Fruit fly (Drosophila melanogaster) whole organism, wandering third instar larva: ENCODE results near the gene pie.

ENCODE experiments used
- Dif ChIP-seq: fragments of 200-275, 200-300 bp; sonication (Bioruptor generic); optimal IDR thresholded peaks from 2 replicates; lab custom pipeline; 2018; ENCODE audit warnings: missing biosample characterization, missing genetic modification characterization; ENCODE audit not compliant: partially characterized antibody
- dl ChIP-seq, 2 experiments: fragments of 175-275, 200-275 bp in 1 of 2; fragments of 200-275 bp in 1 of 2; sonication (Bioruptor generic); optimal IDR thresholded peaks; lab custom pipeline; 2018; ENCODE audit warnings: mild to moderate bottlenecking in 2 of 2, missing biosample characterization in 2 of 2, missing genetic modification characterization in 2 of 2, moderate library complexity in 2 of 2; ENCODE audit not compliant: partially characterized antibody in 2 of 2, insufficient read depth in 1 of 2
- pan ChIP-seq: fragments of >200 bp; optimal IDR thresholded peaks from 2 replicates; lab custom pipeline; 2017

DNA sequence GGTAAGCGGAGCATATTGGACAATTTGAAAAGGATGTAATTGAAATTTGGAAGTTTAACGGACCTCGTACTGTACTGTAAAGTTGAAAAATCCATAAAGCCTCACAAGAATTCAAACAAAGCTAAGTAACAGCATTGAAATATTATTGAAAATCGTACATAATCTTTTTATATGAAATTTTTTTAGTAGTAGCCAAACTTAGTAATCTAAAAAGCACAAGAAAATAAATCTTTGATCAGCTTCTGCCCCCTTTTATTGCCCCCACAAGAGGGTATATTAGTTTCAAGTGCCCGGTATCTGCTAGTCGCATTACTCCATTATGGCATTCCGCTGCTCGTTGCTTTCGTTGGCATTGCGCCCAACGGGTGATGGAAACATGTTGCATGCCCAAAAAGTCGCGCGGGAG, 44.3 kb upstream of the pie start:
- TF ChIP-seq Dif (GFP tag; lab: Kevin White, UChicago) (no peak), dl (GFP tag; optimal IDR thresholded peaks at IDR 0.05; lab: Kevin White, UChicago; ENCODE audit: insufficient read depth in 1 of 2, partially characterized antibody in 2 of 2) (no peak), pan (lab: Kevin White, UChicago) (no peak)
